Fruit fly (Drosophila melanogaster) whole organism, pupa: ENCODE data around the gene CG43090.
A peak's percentile ranks its signal among the peaks of the same experiment; 100 is the strongest.

ENCODE experiments used
- CG10348 ChIP-seq: fragments of 200-800 bp; sonication (Bioruptor generic); IDR thresholded peaks from 2 replicates; pipeline ENCODE4 v1.3.6; 2022; ENCODE audit warnings: missing biosample characterization, missing genetic modification characterization
- CG12605 ChIP-seq: fragments of 200-800 bp; sonication (Bioruptor generic); IDR thresholded peaks from 2 replicates; pipeline ENCODE4 v1.3.6; 2022; ENCODE audit warnings: missing biosample characterization, missing genetic modification characterization
- CG13204 ChIP-seq: fragments of 200-800 bp; sonication (Bioruptor generic); optimal IDR thresholded peaks from 2 replicates; lab custom pipeline; 2018; ENCODE audit warnings: missing biosample characterization, mild to moderate bottlenecking, missing genetic modification characterization, moderate library complexity
- CG14655 ChIP-seq: fragments of 200-800 bp; sonication (Bioruptor generic); optimal IDR thresholded peaks from 3 replicates; lab custom pipeline; 2017; ENCODE audit warnings: mild to moderate bottlenecking, missing biosample characterization, missing genetic modification reagents, missing genetic modification characterization
- CG15710 ChIP-seq: fragments of 200-800 bp; sonication (Bioruptor generic); optimal IDR thresholded peaks from 2 replicates; lab custom pipeline; 2018; ENCODE audit warnings: missing biosample characterization, mild to moderate bottlenecking, missing genetic modification characterization, moderate library complexity
- CG17806 ChIP-seq: fragments of 200-800 bp; sonication (Bioruptor generic); optimal IDR thresholded peaks from 2 replicates; lab custom pipeline; 2018; ENCODE audit warnings: missing biosample characterization, mild to moderate bottlenecking, missing genetic modification characterization, moderate library complexity
- CG32121 ChIP-seq: fragments of 200-800 bp; sonication (Bioruptor generic); IDR thresholded peaks from 2 replicates; pipeline ENCODE4 v1.3.6; 2022; ENCODE audit warnings: missing biosample characterization, missing genetic modification characterization
- CG34367 ChIP-seq: fragments of 200-800 bp; sonication (Bioruptor generic); optimal IDR thresholded peaks from 2 replicates; lab custom pipeline; 2018; ENCODE audit warnings: missing biosample characterization, mild to moderate bottlenecking, missing genetic modification characterization
- CG4496 ChIP-seq: fragments of 200-800 bp; sonication (Bioruptor generic); IDR thresholded peaks from 3 replicates; pipeline ENCODE4 v1.3.6; 2022; ENCODE audit warnings: missing biosample characterization, missing genetic modification characterization
- CG8159 ChIP-seq: fragments of 200-800 bp; sonication (Bioruptor generic); optimal IDR thresholded peaks from 3 replicates; lab custom pipeline; 2018; ENCODE audit warnings: missing biosample characterization, mild to moderate bottlenecking, missing genetic modification characterization, moderate library complexity
- CG8301 ChIP-seq: fragments of 200-800 bp; sonication (Bioruptor generic); optimal IDR thresholded peaks from 2 replicates; lab custom pipeline; 2018; ENCODE audit warnings: missing biosample characterization, mild to moderate bottlenecking, missing genetic modification characterization
- CG9948 ChIP-seq: fragments of 200-800 bp; sonication (Bioruptor generic); optimal IDR thresholded peaks from 2 replicates; lab custom pipeline; 2018; ENCODE audit warnings: missing biosample characterization, mild to moderate bottlenecking, missing genetic modification characterization, moderate library complexity
- D1 ChIP-seq: fragments of 200-800 bp; sonication (Bioruptor generic); optimal IDR thresholded peaks from 2 replicates; lab custom pipeline; 2018; ENCODE audit warnings: missing biosample characterization, mild to moderate bottlenecking, missing genetic modification characterization, moderate library complexity
- EcR ChIP-seq: fragments of 200-800 bp; sonication (Bioruptor generic); optimal IDR thresholded peaks from 3 replicates; lab custom pipeline; 2019; ENCODE audit warnings: missing biosample characterization, missing genetic modification characterization, mild to moderate bottlenecking, moderate library complexity, missing genetic modification reagents
- Ets98B ChIP-seq: fragments of 200-800 bp; sonication (Bioruptor generic); IDR thresholded peaks from 2 replicates; pipeline ENCODE4 v1.3.6; 2022; ENCODE audit warnings: missing biosample characterization, missing genetic modification characterization
- Pif1A ChIP-seq: fragments of 200-800 bp; sonication (Bioruptor generic); optimal IDR thresholded peaks from 3 replicates; lab custom pipeline; 2016; ENCODE audit warnings: missing biosample characterization, missing genetic modification characterization
- Pif1B ChIP-seq: fragments of 200-800 bp; sonication (Bioruptor generic); optimal IDR thresholded peaks from 3 replicates; lab custom pipeline; 2016; ENCODE audit warnings: missing biosample characterization, missing genetic modification characterization
- Snoo ChIP-seq: fragments of 200-800 bp; sonication (Bioruptor generic); optimal IDR thresholded peaks from 3 replicates; lab custom pipeline; 2017; ENCODE audit warnings: missing biosample characterization, mild to moderate bottlenecking, missing genetic modification characterization, inconsistent platforms
- fd96Ca ChIP-seq: fragments of 200-800 bp; sonication (Bioruptor generic); IDR thresholded peaks from 3 replicates; pipeline ENCODE4 v1.3.6; 2022; ENCODE audit warnings: missing biosample characterization, missing genetic modification characterization
- gl ChIP-seq: fragments of 200-800 bp; sonication (Bioruptor generic); optimal IDR thresholded peaks from 2 replicates; lab custom pipeline; 2018; ENCODE audit warnings: missing biosample characterization, mild to moderate bottlenecking, missing genetic modification characterization
- rn ChIP-seq: fragments of 200-800 bp; sonication (Bioruptor generic); IDR thresholded peaks from 2 replicates; pipeline ENCODE4 v1.3.6; 2022; ENCODE audit warnings: missing biosample characterization, missing genetic modification characterization

CG43090 gene

dm6 chrX:6193183-6193810 is 6.4 kb downstream of the CG43090 start:
- peak; percentile 22 for TF ChIP-seq D1 (tag; lab: Kevin White, UChicago)
- TF ChIP-seq Ets98B (GFP tag; lab: Robert Waterston, UW), result peak; percentile 85
- peak; percentile 46 for TF ChIP-seq CG34367 (tag; lab: Kevin White, UChicago)
- peak; percentile 58 for TF ChIP-seq CG12605 (GFP tag; lab: Robert Waterston, UW)
- TF ChIP-seq CG4496, result peak; percentile 91
- peak; percentile 63 for TF ChIP-seq CG10348 (GFP tag; lab: Robert Waterston, UW)
- TF ChIP-seq CG9948 (tag; lab: Kevin White, UChicago), result peak; percentile 72
- peak; percentile 84 for TF ChIP-seq fd96Ca (GFP tag; lab: Robert Waterston, UW)
- TF ChIP-seq Pif1B (GFP tag; lab: Kevin White, UChicago), result peak; percentile 61
- peak; percentile 71 for TF ChIP-seq Pif1A
- peak; percentile 74 for TF ChIP-seq CG14655 (GFP tag; lab: Kevin White, UChicago)
- TF ChIP-seq EcR (GFP tag; lab: Kevin White, UChicago), result no peak
- peak; percentile 76 for TF ChIP-seq CG15710 (tag; lab: Kevin White, UChicago)
- peak; percentile 66 for TF ChIP-seq CG17806
- no peak for TF ChIP-seq CG13204 (GFP tag; lab: Kevin White, UChicago)
- TF ChIP-seq gl (tag; lab: Kevin White, UChicago), result peak; percentile 11
- TF ChIP-seq CG8301, result peak; percentile 60
- peak; percentile 69 for TF ChIP-seq rn (GFP tag; lab: Robert Waterston, UW)
- TF ChIP-seq Snoo (tag; lab: Kevin White, UChicago), result no peak
- TF ChIP-seq CG8159, result peak; percentile 75
- TF ChIP-seq CG32121 (GFP tag; lab: Robert Waterston, UW), result peak; percentile 71

dm6 chrX:6192332-6192731 is 7.4 kb downstream of the CG43090 start, which contains the start of gene Ca-alpha1T:
Gene Ca-alpha1T (minus strand): TSS chrX:6192483.
- TF ChIP-seq CG10348 (GFP tag; lab: Robert Waterston, UW) (no peak), CG14655 (GFP tag; lab: Kevin White, UChicago) (no peak), Snoo (tag; lab: Kevin White, UChicago) (no peak), D1 (tag; lab: Kevin White, UChicago) (no peak), rn (GFP tag; lab: Robert Waterston, UW) (no peak), EcR (GFP tag; lab: Kevin White, UChicago) (no peak), CG15710 (tag; lab: Kevin White, UChicago) (no peak), CG32121 (GFP tag; lab: Robert Waterston, UW) (no peak), CG17806 (no peak)

dm6 chrX:6179428-6179827 is 20.3 kb downstream of the CG43090 start:
- peak; percentile 12 for TF ChIP-seq CG15710 (tag; lab: Kevin White, UChicago)
- TF ChIP-seq CG9948 (tag; lab: Kevin White, UChicago), result no peak
- TF ChIP-seq CG14655 (GFP tag; lab: Kevin White, UChicago), result peak; percentile 24
- peak; percentile 31 for TF ChIP-seq CG8301
- no peak for TF ChIP-seq gl (tag; lab: Kevin White, UChicago)
- TF ChIP-seq Ets98B (GFP tag; lab: Robert Waterston, UW), result peak; percentile 48
- TF ChIP-seq fd96Ca (GFP tag; lab: Robert Waterston, UW), result peak; percentile 32; the same call in 1 of the 3 replicates
- TF ChIP-seq CG4496, result peak; percentile 51; the same call in 1 of the 3 replicates
- TF ChIP-seq, all 21 proteins: peak for 6

dm6 chrX:6166784-6167183 is 32.9 kb downstream of the CG43090 start:
- TF ChIP-seq CG4496 (no peak), D1 (tag; lab: Kevin White, UChicago) (no peak)

- TF ChIP-seq CG12605 (GFP tag; lab: Robert Waterston, UW) (no peak), CG4496 (no peak), EcR (GFP tag; lab: Kevin White, UChicago) (no peak), rn (GFP tag; lab: Robert Waterston, UW) (no peak), Ets98B (GFP tag; lab: Robert Waterston, UW) (no peak), CG15710 (tag; lab: Kevin White, UChicago) (no peak), Snoo (tag; lab: Kevin White, UChicago) (no peak), fd96Ca (GFP tag; lab: Robert Waterston, UW) (no peak), CG9948 (tag; lab: Kevin White, UChicago) (no peak), CG34367 (tag; lab: Kevin White, UChicago) (no peak), CG13204 (GFP tag; lab: Kevin White, UChicago) (no peak), CG14655 (GFP tag; lab: Kevin White, UChicago) (no peak), D1 (tag; lab: Kevin White, UChicago) (no peak), CG10348 (GFP tag; lab: Robert Waterston, UW) (no peak), gl (tag; lab: Kevin White, UChicago) (no peak), Pif1B (GFP tag; lab: Kevin White, UChicago) (no peak), CG8301 (no peak), CG17806 (no peak), CG32121 (GFP tag; lab: Robert Waterston, UW) (no peak), CG8159 (no peak)
These were observed 47.8 kb downstream of the CG43090 start for dm6 chrX:6151919-6152318.
